Fruit fly (Drosophila melanogaster) S2 (cell line): Measurements from ENCODE around the gene CG33110.

Source experiments
- CG8478 ChIP-seq: fragments of >200 bp; optimal IDR thresholded peaks from 2 replicates; lab custom pipeline; 2018
- CTCF ChIP-seq, 2 experiments: fragments of >200 bp; optimal IDR thresholded peaks; 2 replicates each; lab custom pipeline; 2018

CG33110 gene

DNA sequence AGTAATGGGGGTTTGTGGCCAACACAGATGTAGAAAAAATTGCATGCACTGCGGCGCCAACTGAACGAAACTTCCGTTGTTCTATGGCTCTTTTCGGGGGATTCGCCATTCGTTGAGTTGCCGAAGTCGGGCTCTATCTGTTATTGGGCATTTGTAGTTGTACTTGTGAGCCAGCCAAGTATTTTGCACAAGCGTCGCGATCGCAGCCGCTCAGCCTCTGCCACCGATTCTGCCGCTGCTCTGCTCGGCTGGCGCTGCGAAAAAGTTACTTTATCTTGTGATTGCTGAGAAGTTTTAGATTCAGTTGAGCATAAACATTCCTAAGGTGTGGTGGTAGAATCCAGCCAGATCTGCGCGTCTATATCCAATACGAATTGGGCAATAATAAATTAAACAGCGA, at the start of gene CG33110:
Gene CG33110 (plus strand): TSS at position 301 of the 400 bp plus-strand sequence.
- TF ChIP-seq CG8478 (no peak), CTCF (optimal IDR thresholded peaks at IDR 0.05; lab: Kevin White, UChicago) (no peak)

DNA sequence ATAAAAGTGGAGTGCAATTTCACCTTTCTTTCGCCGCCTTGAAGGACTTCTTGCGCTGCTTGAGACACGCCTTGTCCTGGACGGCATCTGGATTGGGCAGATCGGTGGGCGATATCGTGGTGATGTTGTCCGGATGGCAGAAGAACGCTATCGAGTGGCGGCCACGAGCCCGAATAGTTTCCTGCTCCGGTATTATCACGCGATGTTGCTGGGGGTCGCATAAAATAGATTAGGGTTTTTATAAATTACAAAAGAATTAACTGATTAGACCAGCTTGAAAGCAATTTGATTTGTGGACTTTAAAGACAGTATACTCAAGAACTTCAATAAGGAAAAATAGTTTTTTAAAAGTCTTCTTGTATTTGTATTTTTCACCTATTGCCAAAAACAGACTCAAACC, 49.5 kb upstream of the CG33110 start:
- no peak for TF ChIP-seq CTCF (optimal IDR thresholded peaks at IDR 0.05; lab: Kevin White, UChicago)
- TF ChIP-seq CG8478 = no peak

DNA sequence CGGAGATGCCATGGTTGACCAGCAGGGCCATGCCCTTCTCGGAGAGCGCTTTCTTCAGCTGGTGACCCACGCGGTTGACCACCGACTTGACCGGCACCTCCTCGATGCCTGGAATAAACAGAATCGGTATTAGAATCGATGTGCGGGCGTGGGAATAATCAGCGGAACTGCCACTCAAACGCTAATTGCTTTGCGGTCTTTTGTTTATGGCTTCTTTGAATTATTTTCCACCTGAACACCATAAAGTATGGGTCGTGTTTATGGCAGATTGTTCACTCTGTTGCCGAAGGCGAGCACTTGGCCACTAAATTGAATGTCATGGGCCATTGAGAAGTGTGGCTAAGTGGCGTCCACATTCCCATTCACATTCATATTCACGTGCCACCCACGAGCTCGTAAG, 47.9 kb upstream of the CG33110 start:
- TF ChIP-seq CG8478 (no peak), CTCF (optimal IDR thresholded peaks at IDR 0.05; lab: Kevin White, UChicago) (no peak)

DNA sequence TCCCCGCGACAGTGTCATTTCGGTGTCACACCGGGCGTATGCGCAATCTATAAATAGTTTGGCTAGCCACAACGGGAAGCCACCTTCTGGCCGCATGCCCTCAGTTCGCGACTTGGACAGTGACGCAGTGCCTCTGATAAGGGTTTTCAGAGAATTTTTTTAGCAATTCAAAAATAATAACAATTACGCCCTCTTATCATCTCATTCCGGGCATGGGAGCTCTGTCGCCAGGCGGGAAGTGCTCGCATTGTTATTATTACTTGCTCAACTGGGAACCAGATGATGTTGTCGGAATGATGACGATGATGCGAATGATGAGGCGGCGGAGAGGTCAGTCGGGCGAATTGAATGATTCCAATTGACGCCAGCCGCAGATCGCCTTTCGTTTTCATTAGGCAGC, 47.1 kb upstream of the CG33110 start:
- TF ChIP-seq CTCF (optimal IDR thresholded peaks at IDR 0.05; lab: Kevin White, UChicago) (no peak), CG8478 (no peak)

DNA sequence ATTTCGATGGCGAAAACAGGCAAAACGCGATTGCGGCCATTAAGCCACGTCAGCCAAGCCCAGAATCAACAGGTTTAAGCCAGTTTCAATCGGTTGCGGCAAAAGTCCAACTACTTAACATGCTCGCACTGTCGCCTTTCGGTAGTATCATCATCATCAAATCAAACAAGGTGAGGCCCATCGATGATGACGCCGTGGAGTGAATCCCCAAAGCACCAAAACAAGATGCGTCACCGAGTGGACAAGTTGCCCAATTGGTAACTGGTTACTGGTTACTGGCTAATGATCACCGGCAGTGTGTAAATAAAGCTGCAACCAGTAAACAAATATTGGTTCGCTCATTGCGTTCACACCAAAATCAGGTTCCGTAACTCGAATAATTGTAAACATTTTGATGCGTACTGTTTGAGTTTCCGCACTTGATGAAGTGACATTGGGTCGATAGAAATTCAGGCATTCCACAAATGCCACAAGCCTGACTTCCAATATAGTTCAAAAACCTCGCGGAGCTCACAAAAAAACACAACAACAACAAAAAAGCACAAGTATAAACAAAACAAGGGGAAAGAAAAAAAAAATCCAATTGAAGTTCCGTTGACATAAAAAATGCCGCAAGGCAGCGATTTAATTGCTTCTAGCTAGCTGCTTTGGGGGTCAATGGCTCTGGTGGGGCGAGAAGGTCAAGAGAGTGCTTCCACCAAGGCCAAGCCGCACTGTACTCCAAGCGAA, 45.5 kb upstream of the CG33110 start:
- TF ChIP-seq CG8478 = no peak
- no peak for TF ChIP-seq CTCF (optimal IDR thresholded peaks at IDR 0.05; lab: Kevin White, UChicago)

DNA sequence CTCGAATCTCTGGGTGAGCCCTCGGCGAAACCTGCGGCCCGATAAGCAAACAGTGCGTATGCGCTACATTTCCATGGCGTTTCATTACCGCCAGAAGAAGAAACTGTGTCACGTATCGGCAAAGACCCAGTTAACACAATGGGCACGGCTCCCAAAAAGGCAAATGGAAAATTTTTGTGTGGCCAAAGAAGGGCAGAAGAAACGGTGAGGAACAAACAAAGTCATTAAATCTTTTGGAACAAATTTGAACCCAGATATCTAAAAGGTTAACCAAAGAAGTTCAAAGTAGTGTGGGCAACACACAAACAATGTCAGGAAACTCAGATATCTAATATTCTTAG, 44.9 kb upstream of the CG33110 start:
- no peak for TF ChIP-seq CG8478
- TF ChIP-seq CTCF (optimal IDR thresholded peaks at IDR 0.05; lab: Kevin White, UChicago) = no peak

DNA sequence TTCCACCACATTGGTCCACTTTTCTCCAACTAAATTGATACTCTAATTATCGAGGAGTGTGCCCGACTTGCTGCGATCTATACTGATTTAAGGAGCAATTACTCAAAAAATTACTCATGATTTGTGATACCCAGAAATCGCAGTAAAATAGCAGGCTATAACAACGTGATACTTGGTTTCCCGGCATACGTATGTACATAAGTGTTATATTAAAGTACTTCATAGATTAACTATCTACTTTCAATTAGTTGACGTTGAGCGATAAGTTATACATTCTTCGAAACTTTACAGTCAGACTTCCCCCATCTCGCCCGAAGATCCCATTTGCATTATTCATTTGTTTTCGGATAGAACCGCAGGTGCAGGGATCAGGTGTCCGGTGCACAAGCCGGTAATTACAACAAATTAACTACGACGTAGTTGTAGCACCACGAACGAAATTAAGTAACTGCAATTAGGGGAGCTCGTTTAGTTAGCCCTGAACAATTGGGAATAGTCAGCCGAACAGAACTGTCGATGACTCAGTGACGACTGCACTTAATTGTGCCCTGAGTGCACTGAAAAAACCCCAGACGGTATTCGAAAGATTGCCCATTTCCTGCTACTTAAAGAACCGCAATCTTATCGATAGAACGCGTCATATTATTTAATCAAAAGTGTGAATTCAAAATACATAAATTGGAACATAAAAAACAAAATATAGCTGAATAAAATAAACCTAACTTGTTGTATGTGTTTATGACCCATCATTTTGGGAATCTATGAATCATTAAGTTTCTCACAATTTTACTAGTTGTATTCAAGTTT, 44.2 kb upstream of the CG33110 start:
- TF ChIP-seq CTCF (optimal IDR thresholded peaks at IDR 0.05; lab: Kevin White, UChicago) (no peak), CG8478 (no peak)

DNA sequence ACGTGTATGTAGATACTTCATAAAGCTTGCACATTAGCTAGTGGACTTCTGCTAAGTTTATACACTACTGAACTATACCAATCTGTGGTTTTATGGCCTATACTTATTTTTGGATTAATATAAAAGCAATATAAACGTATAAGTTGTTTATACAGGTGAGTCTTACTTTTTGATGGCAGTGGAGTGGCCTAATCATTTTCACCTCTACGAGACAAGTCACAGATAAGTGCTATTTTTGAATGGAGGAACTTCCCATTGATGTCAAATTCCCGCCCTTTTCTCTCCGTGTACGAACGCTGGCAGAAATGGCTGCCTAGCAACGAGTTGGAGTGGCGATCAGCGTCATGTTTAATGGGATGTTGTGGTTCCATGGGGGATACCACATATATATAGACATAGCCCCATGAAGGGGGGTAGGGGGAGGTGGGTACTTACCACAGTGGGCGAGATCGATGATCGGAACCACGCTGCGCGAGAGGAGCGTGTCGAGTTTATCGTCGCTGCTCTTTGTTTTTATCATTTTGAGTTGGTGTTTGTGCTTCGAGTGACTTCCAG, 43.6 kb upstream of the CG33110 start:
- TF ChIP-seq CTCF (optimal IDR thresholded peaks at IDR 0.05; lab: Kevin White, UChicago) (no peak), CG8478 (no peak)

DNA sequence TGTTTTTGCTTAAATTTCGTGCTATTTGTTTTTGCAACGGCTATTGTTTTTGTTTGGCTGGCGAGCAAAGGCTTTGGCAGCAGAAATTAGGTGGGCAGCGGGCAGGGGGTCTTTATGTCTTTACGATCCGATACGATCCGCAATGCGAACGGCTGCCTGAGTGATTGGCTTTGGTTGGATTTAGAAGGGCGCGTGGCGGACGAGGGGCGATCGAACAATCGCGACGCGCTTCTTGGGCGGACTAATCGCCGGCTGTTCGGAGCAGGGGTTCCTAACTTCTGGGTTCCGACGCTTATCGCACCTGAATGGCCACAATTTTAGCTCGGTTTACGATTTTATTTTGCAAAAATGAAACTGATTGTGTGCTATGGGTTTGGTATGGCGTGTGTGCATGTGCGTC, 42.8 kb upstream of the CG33110 start:
- TF ChIP-seq CG8478 (no peak), CTCF (optimal IDR thresholded peaks at IDR 0.05; lab: Kevin White, UChicago) (no peak)

DNA sequence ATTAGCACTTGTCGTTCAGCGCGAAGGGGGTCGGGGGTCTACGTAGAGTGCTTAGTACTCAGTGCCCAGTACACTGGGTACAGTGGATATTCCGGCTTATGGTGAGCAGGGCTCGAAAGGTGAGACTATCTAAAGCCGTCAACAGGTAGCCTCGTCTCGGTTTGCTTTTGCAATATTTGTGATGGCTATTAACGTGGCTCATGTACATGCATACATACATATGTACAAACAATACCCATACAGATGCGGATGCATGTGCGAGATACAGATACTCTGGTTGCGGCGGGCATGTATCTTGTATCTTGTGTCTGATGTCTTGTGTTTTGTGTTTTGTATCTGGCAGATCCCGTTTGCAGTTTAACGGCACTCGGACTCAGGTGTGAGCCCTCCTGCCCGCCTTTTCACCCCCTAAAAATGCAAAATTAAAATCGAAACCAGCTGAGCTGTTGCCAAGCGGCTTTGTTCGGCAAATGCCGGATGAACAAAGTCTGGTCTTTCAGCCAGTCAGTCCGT, 42.3 kb upstream of the CG33110 start:
- TF ChIP-seq CG8478 (no peak), CTCF (optimal IDR thresholded peaks at IDR 0.05; lab: Kevin White, UChicago) (no peak)

DNA sequence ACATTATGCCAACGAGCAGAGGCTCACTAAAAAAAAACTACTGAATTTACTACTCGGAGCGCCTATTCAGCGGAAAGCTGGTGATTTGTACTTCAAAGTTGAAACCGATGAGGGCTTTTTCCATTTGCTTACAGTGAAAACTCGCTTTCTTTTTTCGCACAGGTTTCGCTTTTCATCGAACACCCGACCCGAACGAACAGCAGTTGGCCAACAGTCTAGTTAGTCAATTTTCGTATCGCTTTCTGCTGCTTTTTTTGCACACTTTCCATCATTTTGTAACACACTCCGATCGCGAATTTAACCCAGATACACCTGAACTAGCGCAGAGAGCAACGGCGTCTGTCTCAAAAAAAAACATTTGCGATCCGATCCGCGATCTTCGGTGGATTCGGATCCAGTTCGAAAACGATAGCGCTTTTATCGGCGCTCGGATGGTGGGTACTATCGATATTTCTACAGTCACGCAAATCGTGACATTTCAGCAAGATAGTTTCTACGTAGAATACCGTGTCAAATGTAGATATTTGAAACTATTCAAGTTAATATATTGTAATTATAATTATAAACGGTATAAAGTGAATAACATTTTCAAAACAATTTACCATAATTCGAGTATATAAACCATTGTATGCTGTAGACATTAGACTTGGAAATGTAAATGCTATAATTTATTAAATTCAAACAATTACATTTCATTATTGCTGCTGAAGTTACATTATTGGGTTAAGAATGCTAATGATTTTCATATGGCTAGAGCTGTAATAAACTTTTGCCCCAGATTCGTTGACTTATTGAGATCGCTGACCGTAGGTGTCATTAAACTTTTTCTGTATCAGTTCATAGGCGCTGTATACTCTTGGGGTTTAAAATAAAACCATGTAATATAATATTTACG, 41.5 kb upstream of the CG33110 start, which contains the start of gene CG5346:
Gene CG5346 (minus strand): TSS at position 400 of the 895 bp plus-strand sequence.
- TF ChIP-seq CTCF (optimal IDR thresholded peaks at IDR 0.05; lab: Kevin White, UChicago) = peak; percentile 8 to 46
- no peak for TF ChIP-seq CG8478

DNA sequence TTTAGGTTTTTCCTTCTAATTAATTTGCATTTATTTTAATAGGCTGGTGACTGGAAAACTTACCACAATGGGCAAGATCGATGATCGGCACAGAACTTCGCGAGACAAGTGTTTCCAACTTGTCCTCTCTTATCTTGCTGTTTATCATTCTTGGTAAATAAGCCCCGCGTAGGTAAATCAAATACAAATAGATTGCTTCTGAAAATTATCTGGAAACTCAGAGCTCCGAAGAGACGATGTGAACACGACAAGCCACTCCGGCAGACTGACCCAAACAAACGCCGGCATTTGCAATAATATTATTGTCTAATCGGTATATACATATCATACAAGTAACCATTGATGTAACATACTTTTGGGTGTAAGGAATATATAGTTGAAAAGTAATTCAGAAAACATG, 39.7 kb upstream of the CG33110 start, which contains the start of gene CG33099:
Gene CG33099 (minus strand): TSS at position 268 of the 400 bp plus-strand sequence.
- no peak for TF ChIP-seq CTCF (optimal IDR thresholded peaks at IDR 0.05; lab: Kevin White, UChicago)
- no peak for TF ChIP-seq CG8478

DNA sequence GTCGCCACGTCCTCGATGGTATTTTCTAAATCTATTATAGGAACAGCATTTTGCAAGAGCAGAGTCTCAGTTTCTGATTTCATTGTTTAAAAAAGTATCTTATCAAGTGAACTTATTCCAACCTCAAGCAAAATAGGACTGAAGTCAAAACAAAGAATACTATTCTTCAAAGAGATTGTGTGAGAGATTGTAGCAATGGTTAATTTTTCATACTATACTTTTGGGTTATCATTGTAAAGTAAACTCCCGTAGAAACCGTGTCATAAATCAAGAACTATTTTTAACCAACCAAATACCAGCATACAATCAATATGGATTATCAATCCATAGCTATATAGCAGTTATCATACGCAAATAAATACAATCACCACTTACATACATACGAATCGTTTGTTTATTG, 38.2 kb upstream of the CG33110 start, which contains the start of gene CG33093:
Gene CG33093 (minus strand): TSS at position 122 of the 400 bp plus-strand sequence.
- TF ChIP-seq CTCF (optimal IDR thresholded peaks at IDR 0.05; lab: Kevin White, UChicago) = no peak
- TF ChIP-seq CG8478 = no peak

DNA sequence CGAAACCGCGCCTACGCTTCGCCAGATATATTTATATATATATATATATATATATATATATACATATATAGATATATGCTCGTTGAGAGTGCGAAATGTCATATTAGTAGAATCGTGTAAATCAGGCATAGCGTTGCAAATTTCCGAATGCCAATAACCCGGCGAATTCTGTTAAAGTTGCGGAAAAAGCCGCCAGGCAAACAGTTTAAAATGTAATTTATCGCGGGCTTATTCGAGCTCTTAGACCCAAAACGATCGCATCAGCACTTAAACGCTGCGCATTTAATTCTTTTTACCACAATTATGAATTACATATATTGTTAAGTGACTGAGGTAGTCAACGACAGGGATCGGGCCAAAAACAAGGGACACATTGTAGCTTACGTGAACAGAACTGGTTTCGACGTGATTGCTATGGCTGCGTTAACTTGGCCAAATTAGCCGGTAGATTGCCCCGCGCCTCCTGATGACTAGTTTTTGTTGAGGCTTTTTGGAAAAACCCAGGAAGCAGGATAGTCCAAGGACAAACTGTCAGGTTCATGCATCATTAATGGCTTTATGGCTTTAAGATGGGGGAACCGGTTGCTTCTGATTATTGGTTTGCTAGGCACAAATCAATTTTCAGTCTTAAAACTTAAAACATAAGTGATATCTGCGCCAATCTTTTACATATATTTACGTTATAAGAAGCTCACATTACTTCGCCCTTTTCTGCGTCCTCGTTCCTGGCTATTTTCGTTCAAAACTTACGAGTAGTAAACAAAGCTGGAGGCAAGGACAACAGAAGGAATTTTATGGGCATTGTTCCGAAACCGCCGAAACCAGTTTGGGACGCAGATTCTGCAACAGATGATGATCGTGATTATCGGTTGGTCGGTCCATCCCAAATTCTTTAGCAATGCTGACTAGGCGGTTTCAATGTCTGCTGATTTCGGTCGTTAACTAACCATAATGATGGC, 35.7 kb upstream of the CG33110 start:
- no peak for TF ChIP-seq CG8478
- no peak for TF ChIP-seq CTCF (optimal IDR thresholded peaks at IDR 0.05; lab: Kevin White, UChicago)
